Fruit fly (Drosophila melanogaster) whole organism, embryonic: ENCODE measurements around the gene CG14253.

Source experiments
- Antp ChIP-seq: fragments of 200-800 bp; sonication (Bioruptor generic); optimal IDR thresholded peaks from 3 replicates; lab custom pipeline; 2016; ENCODE audit warnings: missing biosample characterization, missing genetic modification characterization
- BEAF-32 ChIP-seq: fragments of 200-800 bp; sonication (Bioruptor generic); optimal IDR thresholded peaks from 3 replicates; lab custom pipeline; 2017; ENCODE audit warnings: missing biosample characterization, missing genetic modification characterization, mild to moderate bottlenecking, moderate library complexity, missing genetic modification reagents
- CG10321 ChIP-seq: fragments of 200-800 bp; sonication (Bioruptor generic); IDR thresholded peaks from 2 replicates; pipeline ENCODE4 v1.3.6; 2022; ENCODE audit warnings: missing biosample characterization, missing genetic modification characterization
- CG10654 ChIP-seq: fragments of 200-800 bp; sonication (Bioruptor generic); optimal IDR thresholded peaks from 2 replicates; lab custom pipeline; 2016; ENCODE audit warnings: missing biosample characterization, missing genetic modification characterization
- CG11093 ChIP-seq: fragments of 200-800 bp; sonication (Bioruptor generic); IDR thresholded peaks from 3 replicates; pipeline ENCODE4 v1.3.6; 2022; ENCODE audit warnings: missing biosample characterization, missing genetic modification characterization
- CG11695 ChIP-seq: fragments of 200-800 bp; sonication (Bioruptor generic); IDR thresholded peaks from 3 replicates; pipeline ENCODE4 v1.3.6; 2022; ENCODE audit warnings: missing biosample characterization, missing genetic modification characterization
- CG11696 ChIP-seq: fragments of 200-800 bp; sonication (Bioruptor generic); IDR thresholded peaks from 2 replicates; pipeline ENCODE4 v1.3.6; 2022; ENCODE audit warnings: missing biosample characterization, missing genetic modification characterization
- CG12942 ChIP-seq: fragments of 200-800 bp; sonication (Bioruptor generic); optimal IDR thresholded peaks from 3 replicates; lab custom pipeline; 2016; ENCODE audit warnings: missing biosample characterization, missing genetic modification characterization
- CG13424 ChIP-seq: fragments of 200-800 bp; sonication (Bioruptor generic); optimal IDR thresholded peaks from 2 replicates; lab custom pipeline; 2019; ENCODE audit warnings: missing biosample characterization, mild to moderate bottlenecking, missing genetic modification characterization, moderate library complexity
- CG13775 ChIP-seq: fragments of 200-800 bp; sonication (Bioruptor generic); optimal IDR thresholded peaks from 3 replicates; lab custom pipeline; 2017; ENCODE audit warnings: missing biosample characterization, mild to moderate bottlenecking, missing genetic modification characterization
- CG14965 ChIP-seq: fragments of 200-800 bp; sonication (Bioruptor generic); optimal IDR thresholded peaks from 2 replicates; lab custom pipeline; 2016; ENCODE audit warnings: missing biosample characterization, missing genetic modification characterization, borderline replicate concordance
- CG15011 ChIP-seq: fragments of 200-800 bp; sonication (Bioruptor generic); optimal IDR thresholded peaks from 3 replicates; lab custom pipeline; 2018; ENCODE audit warnings: missing biosample characterization, mild to moderate bottlenecking, missing genetic modification characterization
- CG15514 ChIP-seq: fragments of 200-800 bp; sonication (Bioruptor generic); optimal IDR thresholded peaks from 3 replicates; lab custom pipeline; 2017; ENCODE audit warnings: missing biosample characterization, missing genetic modification characterization, mild to moderate bottlenecking, moderate library complexity, missing genetic modification reagents
- CG16779 ChIP-seq: fragments of 200-800 bp; sonication (Bioruptor generic); IDR thresholded peaks from 2 replicates; pipeline ENCODE4 v1.3.6; 2022; ENCODE audit warnings: missing biosample characterization, missing genetic modification characterization
- CG17802 ChIP-seq: fragments of 200-800 bp; sonication (Bioruptor generic); optimal IDR thresholded peaks from 2 replicates; lab custom pipeline; 2018; ENCODE audit warnings: missing biosample characterization, mild to moderate bottlenecking, missing genetic modification characterization, moderate library complexity
- CG2199 ChIP-seq: fragments of 200-800 bp; sonication (Bioruptor generic); IDR thresholded peaks from 3 replicates; pipeline ENCODE4 v1.3.6; 2022; ENCODE audit warnings: missing biosample characterization, missing genetic modification characterization
- CG30431 ChIP-seq: fragments of 200-800 bp; sonication (Bioruptor generic); optimal IDR thresholded peaks from 2 replicates; lab custom pipeline; 2017; ENCODE audit warnings: missing biosample characterization, missing genetic modification characterization
- CG3847 ChIP-seq: fragments of 200-800 bp; sonication (Bioruptor generic); IDR thresholded peaks from 2 replicates; pipeline ENCODE4 v1.3.6; 2022; ENCODE audit warnings: missing biosample characterization, missing genetic modification characterization
- CG3995 ChIP-seq: fragments of 200-800 bp; sonication (Bioruptor generic); optimal IDR thresholded peaks from 3 replicates; lab custom pipeline; 2016; ENCODE audit warnings: missing biosample characterization, missing genetic modification characterization
- CG7357 ChIP-seq: fragments of 200-800 bp; sonication (Bioruptor generic); IDR thresholded peaks from 3 replicates; pipeline ENCODE4 v1.3.6; 2022; ENCODE audit warnings: missing biosample characterization, missing genetic modification characterization
- CG7786 ChIP-seq: fragments of 200-800 bp; sonication (Bioruptor generic); optimal IDR thresholded peaks from 2 replicates; lab custom pipeline; 2016; ENCODE audit warnings: missing biosample characterization, missing genetic modification characterization
- CG7928 ChIP-seq: fragments of 200-800 bp; sonication (Bioruptor generic); optimal IDR thresholded peaks from 2 replicates; lab custom pipeline; 2017; ENCODE audit warnings: missing biosample characterization, mild to moderate bottlenecking, missing genetic modification characterization
- CG7963 ChIP-seq: fragments of 200-800 bp; sonication (Bioruptor generic); IDR thresholded peaks from 3 replicates; pipeline ENCODE4 v1.3.6; 2022; ENCODE audit warnings: missing biosample characterization, missing genetic modification characterization; ENCODE audit not compliant: partially characterized antibody
- CG9932 ChIP-seq: fragments of 200-800 bp; sonication (Bioruptor generic); IDR thresholded peaks from 2 replicates; pipeline ENCODE4 v1.3.6; 2022; ENCODE audit warnings: missing biosample characterization, missing genetic modification characterization
- Camta ChIP-seq: fragments of 200-800 bp; sonication (Bioruptor generic); optimal IDR thresholded peaks from 2 replicates; lab custom pipeline; 2016; ENCODE audit warnings: missing biosample characterization, missing genetic modification characterization
- CrebB ChIP-seq: fragments of 200-800 bp; sonication (Bioruptor generic); optimal IDR thresholded peaks from 3 replicates; lab custom pipeline; 2018; ENCODE audit warnings: missing biosample characterization, mild to moderate bottlenecking, missing genetic modification characterization
- Dll ChIP-seq: fragments of 200-800 bp; sonication (Bioruptor generic); IDR thresholded peaks from 4 replicates; pipeline ENCODE4 v1.3.6; 2022; ENCODE audit warnings: missing biosample characterization, missing genetic modification characterization; ENCODE audit not compliant: partially characterized antibody
- Hand ChIP-seq: fragments of 200-800 bp; sonication (Bioruptor generic); optimal IDR thresholded peaks from 2 replicates; lab custom pipeline; 2017; ENCODE audit warnings: mild to moderate bottlenecking, missing biosample characterization, missing genetic modification reagents, missing genetic modification characterization
- Nf-YA ChIP-seq: fragments of 200-800 bp; sonication (Bioruptor generic); IDR thresholded peaks from 2 replicates; pipeline ENCODE4 v1.3.6; 2022; ENCODE audit warnings: missing biosample characterization, missing genetic modification characterization
- Nf-YB ChIP-seq: fragments of 200-800 bp; sonication (Bioruptor generic); optimal IDR thresholded peaks from 3 replicates; lab custom pipeline; 2019; ENCODE audit warnings: missing biosample characterization, mild to moderate bottlenecking, missing genetic modification characterization, moderate library complexity
- Ptx1 ChIP-seq: fragments of 200-800 bp; sonication (Bioruptor generic); IDR thresholded peaks from 2 replicates; pipeline ENCODE4 v1.3.6; 2022; ENCODE audit warnings: missing biosample characterization, missing genetic modification characterization
- Scr ChIP-seq: fragments of 200-800 bp; sonication (Bioruptor generic); IDR thresholded peaks from 2 replicates; pipeline ENCODE4 v1.3.6; 2022; ENCODE audit warnings: missing biosample characterization, missing genetic modification characterization; ENCODE audit not compliant: partially characterized antibody
- Ssrp ChIP-seq: fragments of 200-800 bp; sonication (Bioruptor generic); optimal IDR thresholded peaks from 2 replicates; lab custom pipeline; 2018; ENCODE audit warnings: missing biosample characterization, mild to moderate bottlenecking, missing genetic modification characterization, moderate library complexity
- Xbp1 ChIP-seq: fragments of 200-800 bp; sonication (Bioruptor generic); optimal IDR thresholded peaks from 3 replicates; lab custom pipeline; 2016; ENCODE audit warnings: missing biosample characterization, mild to moderate bottlenecking, missing genetic modification characterization
- amos ChIP-seq: fragments of 200-800 bp; sonication (Bioruptor generic); IDR thresholded peaks from 2 replicates; pipeline ENCODE4 v1.3.6; 2022; ENCODE audit warnings: missing biosample characterization, missing genetic modification characterization; ENCODE audit not compliant: partially characterized antibody
- az2 ChIP-seq: fragments of 200-800 bp; sonication (Bioruptor generic); optimal IDR thresholded peaks from 3 replicates; lab custom pipeline; 2016; ENCODE audit warnings: missing biosample characterization, missing genetic modification characterization
- ci ChIP-seq: fragments of 200-800 bp; sonication (Bioruptor generic); IDR thresholded peaks from 3 replicates; pipeline ENCODE4 v1.3.6; 2022; ENCODE audit warnings: missing biosample characterization, missing genetic modification characterization
- dati ChIP-seq: fragments of 200-800 bp; sonication (Bioruptor generic); IDR thresholded peaks from 2 replicates; pipeline ENCODE4 v1.3.6; 2022; ENCODE audit warnings: missing biosample characterization, missing genetic modification characterization
- gem ChIP-seq: fragments of 200-800 bp; sonication (Bioruptor generic); optimal IDR thresholded peaks from 2 replicates; lab custom pipeline; 2019; ENCODE audit warnings: missing biosample characterization, mild to moderate bottlenecking, missing genetic modification characterization, moderate library complexity
- odd ChIP-seq: fragments of 200-800 bp; sonication (Bioruptor generic); optimal IDR thresholded peaks from 2 replicates; lab custom pipeline; 2017; ENCODE audit warnings: missing biosample characterization, mild to moderate bottlenecking, missing genetic modification characterization
- otp ChIP-seq: fragments of 200-800 bp; sonication (Bioruptor generic); IDR thresholded peaks from 3 replicates; pipeline ENCODE4, ENCODE4 v1.3.6; 2022; ENCODE audit warnings: missing biosample characterization, missing genetic modification characterization
- pan ChIP-seq, 4 experiments: fragments of >200 bp in 3 of 4; fragments of 200-800 bp in 1 of 4; sonication (Bioruptor generic) in 1 of 4; optimal IDR thresholded peaks in 3 of 4; IDR thresholded peaks in 1 of 4; 2 replicates each; pipeline versions ENCODE4 v1.3.6 to Lab custom; 2017 to 2022; ENCODE audit warnings: missing biosample characterization in 2 of 4, missing genetic modification characterization in 2 of 4, mixed read lengths in 1 of 4
- pho ChIP-seq: fragments of 200-800 bp; sonication (Bioruptor generic); optimal IDR thresholded peaks from 2 replicates; lab custom pipeline; 2016; ENCODE audit warnings: missing biosample characterization, missing genetic modification characterization
- phol ChIP-seq: fragments of 200-800 bp; sonication (Bioruptor generic); optimal IDR thresholded peaks from 3 replicates; lab custom pipeline; 2018; ENCODE audit warnings: missing biosample characterization, mild to moderate bottlenecking, missing genetic modification characterization, moderate library complexity
- psq ChIP-seq: fragments of 200-800 bp; sonication (Bioruptor generic); optimal IDR thresholded peaks from 2 replicates; lab custom pipeline; 2017; ENCODE audit warnings: missing biosample characterization, missing genetic modification characterization
- shn ChIP-seq: fragments of 200-800 bp; sonication (Bioruptor generic); optimal IDR thresholded peaks from 3 replicates; lab custom pipeline; 2016; ENCODE audit warnings: missing biosample characterization, missing genetic modification characterization
- sim ChIP-seq: fragments of 200-800 bp; sonication (Bioruptor generic); IDR thresholded peaks from 2 replicates; pipeline ENCODE4 v1.3.6; 2022; ENCODE audit warnings: missing biosample characterization, missing genetic modification characterization
- sisA ChIP-seq: fragments of 200-800 bp; sonication (Bioruptor generic); IDR thresholded peaks from 2 replicates; pipeline ENCODE4 v1.3.6; 2022; ENCODE audit warnings: missing biosample characterization, missing genetic modification characterization
- tio ChIP-seq: fragments of 200-800 bp; sonication (Bioruptor generic); optimal IDR thresholded peaks from 2 replicates; lab custom pipeline; 2017; ENCODE audit warnings: missing biosample characterization, missing genetic modification characterization, inconsistent platforms
- tup ChIP-seq: fragments of 200-800 bp; sonication (Bioruptor generic); optimal IDR thresholded peaks from 2 replicates; lab custom pipeline; 2016; ENCODE audit warnings: missing biosample characterization, mild to moderate bottlenecking, missing genetic modification characterization, moderate library complexity
- wdn ChIP-seq: fragments of 200-800 bp; sonication (Bioruptor generic); IDR thresholded peaks from 2 replicates; pipeline ENCODE4 v1.3.6; 2022; ENCODE audit warnings: missing biosample characterization, missing genetic modification characterization

The CG14253 gene

DNA sequence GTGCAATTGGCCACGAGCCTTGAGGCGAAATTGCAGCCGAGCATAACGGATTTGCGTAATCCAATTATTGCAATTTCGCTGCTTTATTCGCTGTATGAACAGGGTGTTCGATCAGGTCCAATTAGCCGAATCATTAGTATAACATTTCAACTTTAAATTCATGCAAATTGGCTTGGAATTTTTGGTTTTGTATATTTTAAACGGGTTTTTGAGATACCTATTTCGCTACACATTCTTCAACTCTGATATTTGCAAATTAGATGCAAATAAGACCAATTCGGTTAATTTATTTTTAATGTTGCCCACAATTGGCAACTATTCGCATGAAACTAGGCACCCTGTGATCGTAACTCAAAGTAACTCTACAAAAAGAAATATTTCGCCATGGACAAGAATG lies 24.9 kb upstream of the CG14253 start (continued):
- no peak for TF ChIP-seq Nf-YB (GFP tag; lab: Kevin White, UChicago)
- TF ChIP-seq ci (GFP tag; lab: Robert Waterston, UW) = no peak
- TF ChIP-seq phol = peak; percentile 10
- no peak for TF ChIP-seq CG7963
- no peak for TF ChIP-seq Ssrp (tag; lab: Kevin White, UChicago)
- no peak for TF ChIP-seq Nf-YA
- TF ChIP-seq wdn (GFP tag; lab: Robert Waterston, UW) = no peak
- TF ChIP-seq CG13775 = no peak
- TF ChIP-seq CG11695 (GFP tag; lab: Robert Waterston, UW) = peak; percentile 12; the same call in 1 of the 3 replicates
- peak; percentile 27 for TF ChIP-seq CG3847 (GFP tag; lab: Robert Waterston, UW)
- TF ChIP-seq CG7357 (GFP tag; lab: Robert Waterston, UW) = no peak
- TF ChIP-seq CG30431 = no peak
- no peak for TF ChIP-seq CG13424 (tag; lab: Kevin White, UChicago)
- no peak for TF ChIP-seq tup (GFP tag; lab: Kevin White, UChicago)
- no peak for TF ChIP-seq CG9932 (GFP tag; lab: Robert Waterston, UW)
- no peak for TF ChIP-seq otp (GFP tag; lab: Robert Waterston, UW)
- no peak for TF ChIP-seq CG11696 (GFP tag; lab: Robert Waterston, UW)
- no peak for TF ChIP-seq Antp
- TF ChIP-seq Camta (GFP tag; lab: Kevin White, UChicago) = no peak
- TF ChIP-seq CG14965 = no peak
- TF ChIP-seq Scr (GFP tag; lab: Robert Waterston, UW) = no peak
- TF ChIP-seq CG7928 (GFP tag; lab: Kevin White, UChicago) = no peak
- no peak for TF ChIP-seq sisA
- no peak for TF ChIP-seq CG10321 (GFP tag; lab: Robert Waterston, UW)
- no peak for TF ChIP-seq CG15514 (GFP tag; lab: Kevin White, UChicago)
- no peak for TF ChIP-seq CG12942 (GFP tag; lab: Kevin White, UChicago)
- TF ChIP-seq CG3995 (GFP tag; lab: Kevin White, UChicago) = no peak
- TF ChIP-seq CG7786 = peak; percentile 30
- TF ChIP-seq pho (GFP tag; lab: Kevin White, UChicago) = peak; percentile 64
- no peak for TF ChIP-seq psq (GFP tag; lab: Kevin White, UChicago)
- no peak for TF ChIP-seq BEAF-32
- TF ChIP-seq sim (GFP tag; lab: Robert Waterston, UW) = no peak
- no peak for TF ChIP-seq az2
- TF ChIP-seq CrebB (tag; lab: Kevin White, UChicago) = no peak
- TF ChIP-seq CG11093 (GFP tag; lab: Robert Waterston, UW) = no peak
- peak; percentile 45 for TF ChIP-seq gem (tag; lab: Kevin White, UChicago)
- no peak for TF ChIP-seq CG16779 (GFP tag; lab: Robert Waterston, UW)
- no peak for TF ChIP-seq Dll (GFP tag; lab: Robert Waterston, UW)
- no peak for TF ChIP-seq dati (GFP tag; lab: Robert Waterston, UW)
- TF ChIP-seq shn (GFP tag; lab: Kevin White, UChicago) = peak; percentile 52
- no peak for TF ChIP-seq Hand (GFP tag; lab: Kevin White, UChicago)
- no peak for TF ChIP-seq CG17802 (tag; lab: Kevin White, UChicago)
- no peak for TF ChIP-seq amos (GFP tag; lab: Robert Waterston, UW)
- TF ChIP-seq CG2199 (GFP tag; lab: Robert Waterston, UW) = no peak
- no peak for TF ChIP-seq CG10654 (GFP tag; lab: Kevin White, UChicago)
- TF ChIP-seq tio (GFP tag; lab: Kevin White, UChicago) = peak; percentile 20
- no peak for TF ChIP-seq Xbp1
- no peak for TF ChIP-seq Ptx1
- no peak for TF ChIP-seq pan (optimal IDR thresholded peaks at IDR 0.05; lab: Kevin White, UChicago)
- no peak for TF ChIP-seq pan (GFP tag; optimal IDR thresholded peaks at IDR 0.05 in 1 of 2, IDR thresholded peaks at IDR 0.05 in 1 of 2)
- TF ChIP-seq CG15011 = no peak
- TF ChIP-seq odd = no peak
